Fruit fly (Drosophila melanogaster) whole organism, embryonic: ENCODE results near the gene tho2.

Source experiments
- Abd-B ChIP-seq: fragments of 200-800 bp; sonication (Bioruptor generic); optimal IDR thresholded peaks from 2 replicates; lab custom pipeline; 2018; ENCODE audit warnings: missing biosample characterization, mild to moderate bottlenecking, missing genetic modification characterization, moderate library complexity
- Atf-2 ChIP-seq: fragments of 200-800 bp; sonication (Bioruptor generic); optimal IDR thresholded peaks from 2 replicates; lab custom pipeline; 2016; ENCODE audit warnings: missing biosample characterization, missing genetic modification characterization
- CG10267 ChIP-seq: fragments of 200-800 bp; sonication (Bioruptor generic); optimal IDR thresholded peaks from 2 replicates; lab custom pipeline; 2018; ENCODE audit warnings: missing biosample characterization, mild to moderate bottlenecking, missing genetic modification characterization, moderate library complexity
- CG11456 ChIP-seq: fragments of 200-800 bp; sonication (Bioruptor generic); IDR thresholded peaks from 3 replicates; pipeline ENCODE4 v1.3.6; 2022; ENCODE audit warnings: missing biosample characterization, missing genetic modification characterization
- CG15011 ChIP-seq: fragments of 200-800 bp; sonication (Bioruptor generic); optimal IDR thresholded peaks from 3 replicates; lab custom pipeline; 2018; ENCODE audit warnings: missing biosample characterization, mild to moderate bottlenecking, missing genetic modification characterization
- CG15269 ChIP-seq: fragments of 200-800 bp; sonication (Bioruptor generic); optimal IDR thresholded peaks from 2 replicates; lab custom pipeline; 2018; ENCODE audit warnings: missing biosample characterization, mild to moderate bottlenecking, missing genetic modification characterization, moderate library complexity
- CG15696 ChIP-seq: fragments of 200-800 bp; sonication (Bioruptor generic); optimal IDR thresholded peaks from 2 replicates; lab custom pipeline; 2019; ENCODE audit warnings: missing biosample characterization, mild to moderate bottlenecking, missing genetic modification characterization, moderate library complexity
- CG2199 ChIP-seq: fragments of 200-800 bp; sonication (Bioruptor generic); IDR thresholded peaks from 3 replicates; pipeline ENCODE4 v1.3.6; 2022; ENCODE audit warnings: missing biosample characterization, missing genetic modification characterization
- CG2678 ChIP-seq: fragments of 200-800 bp; sonication (Bioruptor generic); optimal IDR thresholded peaks from 3 replicates; lab custom pipeline; 2019; ENCODE audit warnings: missing biosample characterization, mild to moderate bottlenecking, missing genetic modification characterization, moderate library complexity
- CG30020 ChIP-seq: fragments of 200-800 bp; optimal IDR thresholded peaks from 2 replicates; lab custom pipeline; 2019; ENCODE audit warnings: missing biosample characterization, mild to moderate bottlenecking, missing genetic modification characterization, moderate library complexity
- CG33213 ChIP-seq: fragments of 200-800 bp; sonication (Bioruptor generic); optimal IDR thresholded peaks from 3 replicates; lab custom pipeline; 2016; ENCODE audit warnings: missing biosample characterization, missing genetic modification characterization
- CG34422 ChIP-seq: fragments of 200-800 bp; sonication (Bioruptor generic); IDR thresholded peaks from 3 replicates; pipeline ENCODE4 v1.3.6; 2022; ENCODE audit warnings: missing biosample characterization, missing genetic modification characterization
- CG6175 ChIP-seq: fragments of 200-800 bp; sonication (Bioruptor generic); IDR thresholded peaks from 3 replicates; pipeline ENCODE4 v1.3.6; 2022; ENCODE audit warnings: missing biosample characterization, missing genetic modification characterization
- CG6254 ChIP-seq: fragments of 200-800 bp; sonication (Bioruptor generic); optimal IDR thresholded peaks from 3 replicates; lab custom pipeline; 2017; ENCODE audit warnings: mild to moderate bottlenecking, missing biosample characterization, missing genetic modification reagents, missing genetic modification characterization
- CG6654 ChIP-seq: fragments of 200-800 bp; sonication (Bioruptor generic); optimal IDR thresholded peaks from 2 replicates; lab custom pipeline; 2017; ENCODE audit warnings: missing biosample characterization, mild to moderate bottlenecking, missing genetic modification characterization
- CG6813 ChIP-seq: fragments of 200-800 bp; sonication (Bioruptor generic); optimal IDR thresholded peaks from 2 replicates; lab custom pipeline; 2017; ENCODE audit warnings: missing biosample characterization, missing genetic modification characterization, mild to moderate bottlenecking, moderate library complexity, missing genetic modification reagents
- Drgx ChIP-seq: fragments of 200-800 bp; sonication (Bioruptor generic); IDR thresholded peaks from 2 replicates; pipeline ENCODE4 v1.3.6; 2022; ENCODE audit warnings: missing biosample characterization, missing genetic modification characterization
- E2f2 ChIP-seq: fragments of 200-800 bp; sonication (Bioruptor generic); IDR thresholded peaks from 2 replicates; pipeline ENCODE4 v1.3.6; 2022; ENCODE audit warnings: missing biosample characterization, missing genetic modification characterization
- Fer1 ChIP-seq: fragments of 200-800 bp; sonication (Bioruptor generic); optimal IDR thresholded peaks from 2 replicates; lab custom pipeline; 2017; ENCODE audit warnings: missing biosample characterization, mild to moderate bottlenecking, missing genetic modification characterization
- GATAe ChIP-seq: fragments of 200-800 bp; sonication (Bioruptor generic); conservative IDR thresholded peaks from 2 replicates; pipeline ENCODE4 v1.3.6; 2022; ENCODE audit warnings: missing biosample characterization, missing genetic modification characterization
- HLH54F ChIP-seq: fragments of 200-800 bp; sonication (Bioruptor generic); optimal IDR thresholded peaks from 3 replicates; lab custom pipeline; 2016; ENCODE audit warnings: missing biosample characterization, missing genetic modification characterization
- Hand ChIP-seq: fragments of 200-800 bp; sonication (Bioruptor generic); optimal IDR thresholded peaks from 2 replicates; lab custom pipeline; 2017; ENCODE audit warnings: mild to moderate bottlenecking, missing biosample characterization, missing genetic modification reagents, missing genetic modification characterization
- Hsf ChIP-seq: fragments of 200-800 bp; sonication (Bioruptor generic); optimal IDR thresholded peaks from 3 replicates; lab custom pipeline; 2016; ENCODE audit warnings: missing biosample characterization, missing genetic modification characterization
- Jarid2 ChIP-seq: fragments of 200-800 bp; sonication (Bioruptor generic); optimal IDR thresholded peaks from 3 replicates; lab custom pipeline; 2017; ENCODE audit warnings: mild to moderate bottlenecking, missing biosample characterization, missing genetic modification reagents, missing genetic modification characterization
- Kr ChIP-seq: fragments of 200-800 bp; sonication (Bioruptor generic); optimal IDR thresholded peaks from 2 replicates; lab custom pipeline; 2017; ENCODE audit warnings: missing biosample characterization, mild to moderate bottlenecking, missing genetic modification characterization
- Spps ChIP-seq: fragments of 200-800 bp; sonication (Bioruptor generic); optimal IDR thresholded peaks from 2 replicates; lab custom pipeline; 2018; ENCODE audit warnings: missing biosample characterization, mild to moderate bottlenecking, missing genetic modification characterization
- bsh ChIP-seq, 2 experiments: fragments of 200-800 bp; sonication (Bioruptor generic); optimal IDR thresholded peaks; 2 replicates each; lab custom pipeline; 2017 to 2018; ENCODE audit warnings: mild to moderate bottlenecking in 2 of 2, missing biosample characterization in 2 of 2, missing genetic modification characterization in 2 of 2, moderate library complexity in 1 of 2
- chinmo ChIP-seq: fragments of 200-800 bp; sonication (Bioruptor generic); IDR thresholded peaks from 4 replicates; pipeline ENCODE4 v1.3.6; 2022; ENCODE audit warnings: missing biosample characterization, missing genetic modification characterization; ENCODE audit not compliant: partially characterized antibody
- chn ChIP-seq: fragments of 200-800 bp; sonication (Bioruptor generic); optimal IDR thresholded peaks from 2 replicates; lab custom pipeline; 2016; ENCODE audit warnings: missing biosample characterization, missing genetic modification characterization
- eve ChIP-seq, 2 experiments: fragments of >200 bp; optimal IDR thresholded peaks; 2 replicates each; lab custom pipeline; 2017; ENCODE audit warnings: missing biosample characterization in 2 of 2, missing genetic modification characterization in 2 of 2
- ftz-f1 ChIP-seq: fragments of 200-800 bp; sonication (Bioruptor generic); optimal IDR thresholded peaks from 2 replicates; lab custom pipeline; 2016; ENCODE audit warnings: missing biosample characterization, missing genetic modification characterization
- gce ChIP-seq: fragments of 200-800 bp; sonication (Bioruptor generic); IDR thresholded peaks from 3 replicates; pipeline ENCODE4 v1.3.6; 2022; ENCODE audit warnings: missing biosample characterization, missing genetic modification characterization
- hb ChIP-seq: fragments of 200-800 bp; sonication (Bioruptor generic); IDR thresholded peaks from 3 replicates; pipeline ENCODE4 v1.3.6; 2022; ENCODE audit warnings: missing biosample characterization, missing genetic modification characterization; ENCODE audit not compliant: partially characterized antibody
- kni ChIP-seq: fragments of 200-800 bp; sonication (Bioruptor generic); optimal IDR thresholded peaks from 3 replicates; lab custom pipeline; 2017; ENCODE audit warnings: mild to moderate bottlenecking, missing biosample characterization, missing genetic modification reagents, missing genetic modification characterization
- maf-S ChIP-seq: fragments of 200-800 bp; sonication (Bioruptor generic); optimal IDR thresholded peaks from 2 replicates; lab custom pipeline; 2016; ENCODE audit warnings: missing biosample characterization, missing genetic modification characterization
- nau ChIP-seq: fragments of 200-800 bp; sonication (Bioruptor generic); optimal IDR thresholded peaks from 3 replicates; lab custom pipeline; 2017; ENCODE audit warnings: missing biosample characterization, mild to moderate bottlenecking, missing genetic modification characterization, missing genetic modification reagents
- onecut ChIP-seq: fragments of 200-800 bp; sonication (Bioruptor generic); IDR thresholded peaks from 2 replicates; pipeline ENCODE4 v1.3.6; 2022; ENCODE audit warnings: missing biosample characterization, missing genetic modification characterization
- org-1 ChIP-seq: fragments of 200-800 bp; sonication (Bioruptor generic); optimal IDR thresholded peaks from 2 replicates; lab custom pipeline; 2017; ENCODE audit warnings: missing biosample characterization, missing genetic modification characterization
- pfk ChIP-seq: fragments of 200-800 bp; sonication (Bioruptor generic); optimal IDR thresholded peaks from 2 replicates; lab custom pipeline; 2018; ENCODE audit warnings: missing biosample characterization, mild to moderate bottlenecking, missing genetic modification characterization, moderate library complexity
- phol ChIP-seq: fragments of 200-800 bp; sonication (Bioruptor generic); optimal IDR thresholded peaks from 3 replicates; lab custom pipeline; 2018; ENCODE audit warnings: missing biosample characterization, mild to moderate bottlenecking, missing genetic modification characterization, moderate library complexity
- pnt ChIP-seq: fragments of 200-800 bp; sonication (Bioruptor generic); optimal IDR thresholded peaks from 3 replicates; lab custom pipeline; 2016; ENCODE audit warnings: missing biosample characterization, missing genetic modification characterization
- pros ChIP-seq: fragments of 200-800 bp; sonication (Bioruptor generic); optimal IDR thresholded peaks from 3 replicates; lab custom pipeline; 2019; ENCODE audit warnings: missing biosample characterization, mild to moderate bottlenecking, missing genetic modification characterization, moderate library complexity
- ranshi ChIP-seq: fragments of 200-800 bp; sonication (Bioruptor generic); IDR thresholded peaks from 2 replicates; pipeline ENCODE4 v1.3.6; 2022; ENCODE audit warnings: missing biosample characterization, missing genetic modification characterization
- salm ChIP-seq: fragments of 200-800 bp; sonication (Bioruptor generic); optimal IDR thresholded peaks from 2 replicates; lab custom pipeline; 2018; ENCODE audit warnings: missing biosample characterization, mild to moderate bottlenecking, missing genetic modification characterization
- sqz ChIP-seq: fragments of 200-800 bp; sonication (Bioruptor generic); optimal IDR thresholded peaks from 3 replicates; lab custom pipeline; 2018; ENCODE audit warnings: missing biosample characterization, mild to moderate bottlenecking, missing genetic modification characterization
- sr ChIP-seq: fragments of 200-800 bp; sonication (Bioruptor generic); IDR thresholded peaks from 3 replicates; pipeline ENCODE4 v1.3.6; 2022; ENCODE audit warnings: missing biosample characterization, missing genetic modification characterization
- unpg ChIP-seq: fragments of 200-800 bp; sonication (Bioruptor generic); optimal IDR thresholded peaks from 3 replicates; lab custom pipeline; 2018; ENCODE audit warnings: missing biosample characterization, mild to moderate bottlenecking, missing genetic modification characterization, moderate library complexity
- zen2 ChIP-seq: fragments of 200-800 bp; sonication (Bioruptor generic); IDR thresholded peaks from 3 replicates; pipeline ENCODE4 v1.3.6; 2022; ENCODE audit warnings: missing biosample characterization, missing genetic modification characterization; ENCODE audit not compliant: partially characterized antibody

The tho2 gene

DNA sequence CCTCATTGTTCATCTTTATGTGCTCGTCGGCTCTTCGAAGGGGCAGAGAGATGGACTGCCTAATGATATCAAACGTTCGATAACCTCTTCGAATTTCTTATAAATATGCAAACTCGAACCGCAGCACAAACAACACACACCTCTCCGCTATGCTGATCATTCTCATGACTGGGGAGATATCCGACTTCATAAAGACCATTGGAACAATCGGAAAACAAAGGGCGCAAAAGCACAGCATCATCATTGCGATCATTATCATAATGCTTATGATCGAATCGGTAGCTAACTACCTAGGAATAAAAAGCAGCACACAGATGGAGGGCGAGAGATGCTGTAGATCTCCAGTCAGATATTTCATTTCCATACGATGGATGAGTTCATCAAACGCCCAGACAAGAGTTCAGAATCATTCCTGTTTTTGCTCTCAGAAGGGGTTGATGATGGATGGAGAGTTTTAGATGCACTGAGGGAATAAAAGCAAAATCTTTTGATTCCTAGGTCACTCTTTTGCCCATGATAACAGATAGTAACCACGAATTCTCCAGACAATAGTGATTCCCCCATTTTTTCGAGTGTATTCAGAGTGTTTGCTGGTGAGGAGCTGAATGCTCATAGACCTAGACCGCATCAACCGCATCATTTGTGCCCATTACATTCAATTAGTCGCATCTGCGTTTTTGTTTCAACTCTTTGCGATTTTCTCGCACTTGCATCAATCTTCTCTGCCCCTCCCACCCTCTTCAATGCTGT is 22.1 kb upstream of the tho2 start (continued):
- no peak for TF ChIP-seq sqz (GFP tag; lab: Kevin White, UChicago)
- no peak for TF ChIP-seq Abd-B (GFP tag; lab: Kevin White, UChicago)
- peak; percentile 82; the same call in 2 of the 4 replicates for TF ChIP-seq chinmo (GFP tag; lab: Robert Waterston, UW)
- TF ChIP-seq E2f2 (GFP tag; lab: Robert Waterston, UW), result no peak
- no peak for TF ChIP-seq CG6254 (GFP tag; lab: Kevin White, UChicago)
- no peak for TF ChIP-seq CG11456 (GFP tag; lab: Robert Waterston, UW)
- no peak for TF ChIP-seq gce (GFP tag; lab: Robert Waterston, UW)
- no peak for TF ChIP-seq CG6813 (GFP tag; lab: Kevin White, UChicago)
- 0 out of 2 replicates have a peak, but pooled peaks have one; percentile 47 for TF ChIP-seq Drgx (GFP tag; lab: Robert Waterston, UW)
- TF ChIP-seq GATAe (GFP tag; lab: Robert Waterston, UW), result no peak
- TF ChIP-seq Spps, result no peak
- peak in 1 of 2 experiments; percentile 14 for TF ChIP-seq bsh (GFP tag; optimal IDR thresholded peaks at IDR 0.05; lab: Kevin White, UChicago)
- TF ChIP-seq Hand (GFP tag; lab: Kevin White, UChicago), result no peak
- TF ChIP-seq pnt (GFP tag; lab: Kevin White, UChicago), result no peak
- TF ChIP-seq Atf-2, result no peak
- no peak for TF ChIP-seq onecut (GFP tag; lab: Robert Waterston, UW)
- no peak for TF ChIP-seq salm (tag; lab: Kevin White, UChicago)
- TF ChIP-seq eve (GFP tag; optimal IDR thresholded peaks at IDR 0.05; lab: Kevin White, UChicago), result peak in 1 of 2 experiments; percentile 33
- TF ChIP-seq ranshi (GFP tag; lab: Robert Waterston, UW), result 0 out of 2 replicates have a peak, but pooled peaks have one; percentile 5
- TF ChIP-seq Hsf, result no peak
- TF ChIP-seq HLH54F, result no peak
- TF ChIP-seq CG15269 (tag; lab: Kevin White, UChicago), result no peak
- no peak for TF ChIP-seq CG30020 (tag; lab: Kevin White, UChicago)
- no peak for TF ChIP-seq CG15696 (tag; lab: Kevin White, UChicago)
- TF ChIP-seq pros (GFP tag; lab: Kevin White, UChicago), result peak; percentile 6
- TF ChIP-seq CG2678 (tag; lab: Kevin White, UChicago), result peak; percentile 14
- TF ChIP-seq ftz-f1, result no peak
- no peak for TF ChIP-seq zen2 (GFP tag; lab: Robert Waterston, UW)
- no peak for TF ChIP-seq org-1 (GFP tag; lab: Kevin White, UChicago)
- TF ChIP-seq phol (tag; lab: Kevin White, UChicago), result peak; percentile 6
- no peak for TF ChIP-seq CG33213 (GFP tag; lab: Kevin White, UChicago)
- peak; percentile 27 for TF ChIP-seq unpg (GFP tag; lab: Kevin White, UChicago)
- TF ChIP-seq nau (GFP tag; lab: Kevin White, UChicago), result no peak
- TF ChIP-seq CG2199 (GFP tag; lab: Robert Waterston, UW), result peak; percentile 72; the same call in 1 of the 3 replicates
- peak; percentile 13 for TF ChIP-seq chn (GFP tag; lab: Kevin White, UChicago)

DNA sequence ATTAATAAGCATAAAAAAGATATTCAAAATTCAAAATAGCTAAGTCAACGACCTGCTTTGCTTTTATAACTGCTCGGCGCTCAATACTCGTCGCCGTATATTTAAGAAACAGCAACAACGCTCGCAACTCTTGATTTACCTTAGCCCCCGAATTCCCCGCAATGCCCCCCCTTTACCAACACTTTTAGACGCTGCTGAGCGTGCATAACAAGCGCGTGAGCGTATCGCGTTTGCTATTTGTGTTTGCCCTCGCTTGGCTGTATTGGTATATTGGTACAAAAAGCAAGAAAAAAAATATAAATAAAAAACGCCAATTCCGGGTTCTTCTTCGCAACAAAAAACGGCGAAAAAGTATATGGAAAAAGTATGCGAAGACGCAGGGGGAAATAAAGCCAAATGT is 20.9 kb upstream of the tho2 start:
- no peak for TF ChIP-seq Kr (GFP tag; lab: Kevin White, UChicago)
- TF ChIP-seq pfk, result no peak
- TF ChIP-seq Fer1 (GFP tag; lab: Kevin White, UChicago), result peak; percentile 39
- no peak for TF ChIP-seq GATAe (GFP tag; lab: Robert Waterston, UW)
- no peak for TF ChIP-seq CG6175 (GFP tag; lab: Robert Waterston, UW)
- no peak for TF ChIP-seq maf-S (GFP tag; lab: Kevin White, UChicago)
- TF ChIP-seq CG10267, result no peak
- TF ChIP-seq sr (GFP tag; lab: Robert Waterston, UW), result peak; percentile 71; the same call in 2 of the 3 replicates
- TF ChIP-seq CG6654 (GFP tag; lab: Kevin White, UChicago), result no peak
- TF ChIP-seq CG11456 (GFP tag; lab: Robert Waterston, UW), result no peak
- TF ChIP-seq CG15011 (GFP tag; lab: Kevin White, UChicago), result no peak
- peak; percentile 35; the same call in 1 of the 3 replicates for TF ChIP-seq hb
- TF ChIP-seq CG34422 (GFP tag; lab: Robert Waterston, UW), result no peak
- TF ChIP-seq kni (GFP tag; lab: Kevin White, UChicago), result no peak
- no peak for TF ChIP-seq Jarid2
